Worm (Caenorhabditis elegans): ENCODE data around the gene Y105C5B.18.

- TF ChIP-seq dve-1 (tag; optimal IDR thresholded peaks at IDR 0.05) (no peak), ceh-9 (tag; optimal IDR thresholded peaks at IDR 0.05) (no peak), nhr-11 (tag; optimal IDR thresholded peaks at IDR 0.05) (no peak), F13H6.1 (tag; optimal IDR thresholded peaks at IDR 0.05) (no peak), hlh-13 (GFP tag; optimal IDR thresholded peaks at IDR 0.05) (no peak), pat-9 (tag; optimal IDR thresholded peaks at IDR 0.05) (no peak), ceh-6 (GFP tag; optimal IDR thresholded peaks at IDR 0.05) (no peak), unc-55 (GFP tag; optimal IDR thresholded peaks at IDR 0.05) (no peak)
These were observed 41.4 kb upstream of the Y105C5B.18 start for ce11 chrIV:15923000-15923399.
